Worm (Caenorhabditis elegans): Measurements from ENCODE around the gene Y48E1C.1.

DNA sequence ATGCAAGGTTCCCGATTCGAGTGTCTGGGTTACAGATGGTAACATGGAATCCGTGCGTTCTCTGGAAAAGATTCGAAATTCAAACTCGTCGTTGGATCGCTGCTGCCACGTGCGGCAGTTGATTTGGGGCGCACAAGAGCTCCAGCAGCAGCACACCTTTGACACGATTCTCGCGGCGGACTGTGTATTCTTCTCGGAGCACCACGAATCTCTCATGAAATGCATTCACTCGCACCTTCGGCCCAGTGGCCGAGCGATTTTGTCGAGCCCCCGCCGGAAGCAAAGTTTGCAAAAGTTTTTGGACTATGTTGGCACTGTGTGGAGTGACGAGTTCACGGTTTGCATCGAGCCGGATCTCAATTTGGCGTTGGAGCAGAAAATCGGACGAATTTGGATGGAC, 1.7 kb downstream of the Y48E1C.1 start:
- TF ChIP-seq ceh-2 (tag; optimal IDR thresholded peaks at IDR 0.05) (no peak), fkh-10 (GFP tag; optimal IDR thresholded peaks at IDR 0.05) (no peak), hlh-13 (GFP tag; optimal IDR thresholded peaks at IDR 0.05) (no peak), ttx-3 (tag; optimal IDR thresholded peaks at IDR 0.05) (no peak), hlh-30 (tag; optimal IDR thresholded peaks at IDR 0.05; ENCODE audit: insufficient read depth) (no peak)

All from whole organism, late embryonic.